Fruit fly (Drosophila melanogaster) whole organism, embryonic: ENCODE results near the gene CIA30.

Experiments
- Antp ChIP-seq: fragments of 200-800 bp; sonication (Bioruptor generic); optimal IDR thresholded peaks from 3 replicates; lab custom pipeline; 2016; ENCODE audit warnings: missing biosample characterization, missing genetic modification characterization
- Bgb ChIP-seq: fragments of 200-800 bp; sonication (Bioruptor generic); IDR thresholded peaks from 2 replicates; pipeline ENCODE4 v1.3.6; 2022; ENCODE audit warnings: missing biosample characterization, missing genetic modification characterization; ENCODE audit not compliant: partially characterized antibody
- Blimp-1 ChIP-seq: fragments of 200-800 bp; sonication (Bioruptor generic); optimal IDR thresholded peaks from 3 replicates; lab custom pipeline; 2018; ENCODE audit warnings: missing biosample characterization, missing genetic modification characterization, mild to moderate bottlenecking, moderate library complexity, missing genetic modification reagents
- CG10462 ChIP-seq: fragments of 200-800 bp; sonication (Bioruptor generic); optimal IDR thresholded peaks from 2 replicates; lab custom pipeline; 2016; ENCODE audit warnings: missing biosample characterization, missing genetic modification characterization
- CG10959 ChIP-seq: fragments of 200-800 bp; sonication (Bioruptor generic); IDR thresholded peaks from 2 replicates; pipeline ENCODE4 v1.3.6; 2022; ENCODE audit warnings: missing biosample characterization, missing genetic modification characterization
- CG10979 ChIP-seq: fragments of 200-800 bp; sonication (Bioruptor generic); optimal IDR thresholded peaks from 2 replicates; lab custom pipeline; 2018; ENCODE audit warnings: missing biosample characterization, mild to moderate bottlenecking, missing genetic modification characterization, moderate library complexity
- CG11695 ChIP-seq: fragments of 200-800 bp; sonication (Bioruptor generic); IDR thresholded peaks from 3 replicates; pipeline ENCODE4 v1.3.6; 2022; ENCODE audit warnings: missing biosample characterization, missing genetic modification characterization
- CG11723 ChIP-seq: fragments of 200-800 bp; sonication (Bioruptor generic); optimal IDR thresholded peaks from 2 replicates; lab custom pipeline; 2017; ENCODE audit warnings: missing biosample characterization, mild to moderate bottlenecking, missing genetic modification characterization
- CG12299 ChIP-seq: fragments of 200-800 bp; sonication (Bioruptor generic); optimal IDR thresholded peaks from 2 replicates; lab custom pipeline; 2018; ENCODE audit warnings: missing biosample characterization, mild to moderate bottlenecking, missing genetic modification characterization
- CG15073 ChIP-seq: fragments of 200-800 bp; sonication (Bioruptor generic); optimal IDR thresholded peaks from 2 replicates; lab custom pipeline; 2016; ENCODE audit warnings: missing biosample characterization, missing genetic modification characterization
- CG16779 ChIP-seq: fragments of 200-800 bp; sonication (Bioruptor generic); IDR thresholded peaks from 2 replicates; pipeline ENCODE4 v1.3.6; 2022; ENCODE audit warnings: missing biosample characterization, missing genetic modification characterization
- CG18262 ChIP-seq: fragments of 200-800 bp; optimal IDR thresholded peaks from 3 replicates; lab custom pipeline; 2019; ENCODE audit warnings: missing biosample characterization, mild to moderate bottlenecking, missing genetic modification characterization, moderate library complexity
- CG1832 ChIP-seq: fragments of 200-800 bp; sonication (Bioruptor generic); optimal IDR thresholded peaks from 2 replicates; lab custom pipeline; 2017; ENCODE audit warnings: missing biosample characterization, mild to moderate bottlenecking, missing genetic modification characterization, inconsistent platforms
- CG4360 ChIP-seq: fragments of 200-800 bp; sonication (Bioruptor generic); IDR thresholded peaks from 2 replicates; pipeline ENCODE4 v1.3.6; 2022; ENCODE audit warnings: missing biosample characterization, missing genetic modification characterization
- CG4617 ChIP-seq: fragments of 200-800 bp; sonication (Bioruptor generic); optimal IDR thresholded peaks from 3 replicates; lab custom pipeline; 2016; ENCODE audit warnings: missing biosample characterization, missing genetic modification characterization, borderline replicate concordance
- CG4820 ChIP-seq: fragments of 200-800 bp; sonication (Bioruptor generic); optimal IDR thresholded peaks from 3 replicates; lab custom pipeline; 2016; ENCODE audit warnings: missing biosample characterization, missing genetic modification characterization
- CG6689 ChIP-seq: fragments of 200-800 bp; sonication (Bioruptor generic); IDR thresholded peaks from 2 replicates; pipeline ENCODE4 v1.3.6; 2022; ENCODE audit warnings: missing biosample characterization, missing genetic modification characterization
- CG8089 ChIP-seq: fragments of 200-800 bp; sonication (Bioruptor generic); optimal IDR thresholded peaks from 3 replicates; lab custom pipeline; 2016; ENCODE audit warnings: missing biosample characterization, missing genetic modification characterization
- CG9609 ChIP-seq: fragments of 200-800 bp; sonication (Bioruptor generic); optimal IDR thresholded peaks from 3 replicates; lab custom pipeline; 2016; ENCODE audit warnings: missing biosample characterization, missing genetic modification characterization
- CG9876 ChIP-seq: fragments of 200-800 bp; sonication (Bioruptor generic); optimal IDR thresholded peaks from 2 replicates; lab custom pipeline; 2016; ENCODE audit warnings: missing biosample characterization, missing genetic modification characterization
- CoRest ChIP-seq: fragments of 200-800 bp; sonication (Bioruptor generic); optimal IDR thresholded peaks from 3 replicates; lab custom pipeline; 2018; ENCODE audit warnings: missing biosample characterization, mild to moderate bottlenecking, missing genetic modification characterization, moderate library complexity
- Dad ChIP-seq: fragments of 200-800 bp; sonication (Bioruptor generic); optimal IDR thresholded peaks from 3 replicates; lab custom pipeline; 2016; ENCODE audit warnings: missing biosample characterization, missing genetic modification characterization
- HmgZ ChIP-seq: fragments of 200-800 bp; sonication (Bioruptor generic); optimal IDR thresholded peaks from 2 replicates; lab custom pipeline; 2018; ENCODE audit warnings: missing biosample characterization, mild to moderate bottlenecking, missing genetic modification characterization
- Hr78 ChIP-seq, 2 experiments: fragments of 200-800 bp in 1 of 2; fragments of >200 bp in 1 of 2; sonication (Bioruptor generic) in 1 of 2; optimal IDR thresholded peaks; 2 replicates each; lab custom pipeline; 2017 to 2019; ENCODE audit warnings: missing biosample characterization in 2 of 2, missing genetic modification characterization in 2 of 2, mild to moderate bottlenecking in 1 of 2, moderate library complexity in 1 of 2
- Lim3 ChIP-seq: fragments of 200-800 bp; sonication (Bioruptor generic); IDR thresholded peaks from 2 replicates; pipeline ENCODE4 v1.3.6; 2022; ENCODE audit warnings: missing biosample characterization, missing genetic modification characterization
- Max ChIP-seq: fragments of 200-800 bp; sonication (Bioruptor generic); optimal IDR thresholded peaks from 2 replicates; lab custom pipeline; 2016; ENCODE audit warnings: missing biosample characterization, mild to moderate bottlenecking, missing genetic modification characterization
- NC2α ChIP-seq: fragments of 200-800 bp; sonication (Bioruptor generic); optimal IDR thresholded peaks from 2 replicates; lab custom pipeline; 2016; ENCODE audit warnings: missing biosample characterization, missing genetic modification characterization
- NfI ChIP-seq: fragments of 200-800 bp; sonication (Bioruptor generic); optimal IDR thresholded peaks from 3 replicates; lab custom pipeline; 2018; ENCODE audit warnings: missing biosample characterization, mild to moderate bottlenecking, missing genetic modification characterization, moderate library complexity
- PHDP ChIP-seq: fragments of 200-800 bp; sonication (Bioruptor generic); optimal IDR thresholded peaks from 3 replicates; lab custom pipeline; 2018; ENCODE audit warnings: missing biosample characterization, mild to moderate bottlenecking, missing genetic modification characterization, moderate library complexity
- Scr ChIP-seq: fragments of 200-800 bp; sonication (Bioruptor generic); IDR thresholded peaks from 2 replicates; pipeline ENCODE4 v1.3.6; 2022; ENCODE audit warnings: missing biosample characterization, missing genetic modification characterization; ENCODE audit not compliant: partially characterized antibody
- Sry-δ ChIP-seq: fragments of 200-800 bp; sonication (Bioruptor generic); optimal IDR thresholded peaks from 2 replicates; lab custom pipeline; 2016; ENCODE audit warnings: missing biosample characterization, missing genetic modification characterization
- Xbp1 ChIP-seq: fragments of 200-800 bp; sonication (Bioruptor generic); optimal IDR thresholded peaks from 3 replicates; lab custom pipeline; 2016; ENCODE audit warnings: missing biosample characterization, mild to moderate bottlenecking, missing genetic modification characterization
- ci ChIP-seq: fragments of 200-800 bp; sonication (Bioruptor generic); IDR thresholded peaks from 3 replicates; pipeline ENCODE4 v1.3.6; 2022; ENCODE audit warnings: missing biosample characterization, missing genetic modification characterization
- grn ChIP-seq: fragments of 200-800 bp; sonication (Bioruptor generic); optimal IDR thresholded peaks from 3 replicates; lab custom pipeline; 2017; ENCODE audit warnings: missing biosample characterization, missing genetic modification characterization
- hbn ChIP-seq: fragments of 200-800 bp; sonication (Bioruptor generic); IDR thresholded peaks from 2 replicates; pipeline ENCODE4 v1.3.6; 2022; ENCODE audit warnings: missing biosample characterization, missing genetic modification characterization; ENCODE audit not compliant: partially characterized antibody
- her ChIP-seq: fragments of 200-800 bp; sonication (Bioruptor generic); optimal IDR thresholded peaks from 2 replicates; lab custom pipeline; 2016; ENCODE audit warnings: missing biosample characterization, missing genetic modification characterization
- jing ChIP-seq: fragments of 200-800 bp; sonication (Bioruptor generic); optimal IDR thresholded peaks from 2 replicates; lab custom pipeline; 2018; ENCODE audit warnings: missing biosample characterization, mild to moderate bottlenecking, missing genetic modification characterization
- ken ChIP-seq: fragments of 200-800 bp; sonication (Bioruptor generic); IDR thresholded peaks from 3 replicates; pipeline ENCODE4 v1.3.6; 2022; ENCODE audit warnings: missing biosample characterization, missing genetic modification characterization
- lab ChIP-seq: fragments of 200-800 bp; sonication (Bioruptor generic); optimal IDR thresholded peaks from 3 replicates; lab custom pipeline; 2017; ENCODE audit warnings: missing biosample characterization, missing genetic modification characterization, mild to moderate bottlenecking, moderate library complexity, missing genetic modification reagents
- org-1 ChIP-seq: fragments of 200-800 bp; sonication (Bioruptor generic); optimal IDR thresholded peaks from 2 replicates; lab custom pipeline; 2017; ENCODE audit warnings: missing biosample characterization, missing genetic modification characterization
- pum ChIP-seq: fragments of 200-800 bp; sonication (Bioruptor generic); optimal IDR thresholded peaks from 2 replicates; lab custom pipeline; 2016; ENCODE audit warnings: missing biosample characterization, missing genetic modification characterization
- ranshi ChIP-seq: fragments of 200-800 bp; sonication (Bioruptor generic); IDR thresholded peaks from 2 replicates; pipeline ENCODE4 v1.3.6; 2022; ENCODE audit warnings: missing biosample characterization, missing genetic modification characterization
- rib ChIP-seq: fragments of 200-800 bp; sonication (Bioruptor generic); IDR thresholded peaks from 2 replicates; pipeline ENCODE4 v1.3.6; 2022; ENCODE audit warnings: missing biosample characterization, missing genetic modification characterization
- sd ChIP-seq: fragments of 200-800 bp; sonication (Bioruptor generic); optimal IDR thresholded peaks from 3 replicates; lab custom pipeline; 2018; ENCODE audit warnings: missing biosample characterization, mild to moderate bottlenecking, missing genetic modification characterization, moderate library complexity
- trh ChIP-seq: fragments of 200-800 bp; sonication (Bioruptor generic); optimal IDR thresholded peaks from 2 replicates; lab custom pipeline; 2016; ENCODE audit warnings: missing biosample characterization, missing genetic modification characterization

CIA30 gene

DNA sequence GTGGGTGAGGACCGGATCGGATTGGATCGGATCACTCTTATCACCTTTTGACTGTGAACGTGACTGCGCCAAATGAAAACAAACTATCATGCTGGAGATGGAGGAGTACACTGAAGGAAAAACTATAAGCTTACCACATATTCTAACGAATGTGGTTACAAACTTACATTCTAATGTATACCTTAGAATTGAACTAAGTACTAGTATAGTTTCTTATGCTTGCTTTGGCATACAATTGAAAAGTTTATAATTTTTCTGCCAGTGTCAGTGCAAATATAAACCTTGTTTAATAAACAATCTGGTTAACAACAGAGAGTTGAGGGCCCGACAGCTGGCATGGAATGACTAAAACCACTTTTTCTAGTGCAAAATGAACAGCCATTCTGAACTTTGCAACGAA is 19.2 kb upstream of the CIA30 start (continued):
- peak; percentile 41 for TF ChIP-seq jing (GFP tag; lab: Kevin White, UChicago)
- no peak for TF ChIP-seq grn (GFP tag; lab: Kevin White, UChicago)
- TF ChIP-seq CG1832 (GFP tag; lab: Kevin White, UChicago) = no peak
- peak; percentile 26; the same call in 1 of the 2 replicates for TF ChIP-seq ranshi (GFP tag; lab: Robert Waterston, UW)
- no peak for TF ChIP-seq Lim3 (GFP tag; lab: Robert Waterston, UW)
- no peak for TF ChIP-seq trh (GFP tag; lab: Kevin White, UChicago)
- no peak for TF ChIP-seq Dad
- no peak for TF ChIP-seq CG11723 (GFP tag; lab: Kevin White, UChicago)
- TF ChIP-seq org-1 (GFP tag; lab: Kevin White, UChicago) = no peak
- TF ChIP-seq CG9876 (GFP tag; lab: Kevin White, UChicago) = no peak
- no peak for TF ChIP-seq her (GFP tag; lab: Kevin White, UChicago)
- TF ChIP-seq CG8089 (GFP tag; lab: Kevin White, UChicago) = no peak
- no peak for TF ChIP-seq CG12299 (tag; lab: Kevin White, UChicago)
- TF ChIP-seq CG4820 (GFP tag; lab: Kevin White, UChicago) = peak; percentile 47
- TF ChIP-seq CoRest (tag; lab: Kevin White, UChicago) = peak; percentile 6
- no peak for TF ChIP-seq rib (GFP tag; lab: Robert Waterston, UW)
- no peak for TF ChIP-seq ken
- TF ChIP-seq CG18262 = peak; percentile 5
- TF ChIP-seq CG11695 = no peak
- no peak for TF ChIP-seq hbn
- TF ChIP-seq Antp (GFP tag; lab: Kevin White, UChicago) = peak; percentile 13
- TF ChIP-seq CG4617 = no peak
- peak; percentile 43 for TF ChIP-seq Blimp-1 (GFP tag; lab: Kevin White, UChicago)
- peak; percentile 30 for TF ChIP-seq PHDP (tag; lab: Kevin White, UChicago)
- TF ChIP-seq lab (GFP tag; lab: Kevin White, UChicago) = peak; percentile 7
- no peak for TF ChIP-seq Bgb (GFP tag; lab: Robert Waterston, UW)
- TF ChIP-seq Hr78 (GFP tag; optimal IDR thresholded peaks at IDR 0.05; lab: Kevin White, UChicago) = peak in 1 of 2 experiments; percentile 31
- TF ChIP-seq NfI = no peak
- no peak for TF ChIP-seq Max (GFP tag; lab: Kevin White, UChicago)
- TF ChIP-seq CG9609 (GFP tag; lab: Kevin White, UChicago) = no peak
- TF ChIP-seq sd (tag; lab: Kevin White, UChicago) = no peak
- TF ChIP-seq HmgZ (tag; lab: Kevin White, UChicago) = no peak
- TF ChIP-seq CG16779 (GFP tag; lab: Robert Waterston, UW) = no peak
- TF ChIP-seq NC2α (GFP tag; lab: Kevin White, UChicago) = no peak
- TF ChIP-seq Xbp1 = peak; percentile 29
- no peak for TF ChIP-seq CG10979 (tag; lab: Kevin White, UChicago)
- TF ChIP-seq CG10959 = no peak

DNA sequence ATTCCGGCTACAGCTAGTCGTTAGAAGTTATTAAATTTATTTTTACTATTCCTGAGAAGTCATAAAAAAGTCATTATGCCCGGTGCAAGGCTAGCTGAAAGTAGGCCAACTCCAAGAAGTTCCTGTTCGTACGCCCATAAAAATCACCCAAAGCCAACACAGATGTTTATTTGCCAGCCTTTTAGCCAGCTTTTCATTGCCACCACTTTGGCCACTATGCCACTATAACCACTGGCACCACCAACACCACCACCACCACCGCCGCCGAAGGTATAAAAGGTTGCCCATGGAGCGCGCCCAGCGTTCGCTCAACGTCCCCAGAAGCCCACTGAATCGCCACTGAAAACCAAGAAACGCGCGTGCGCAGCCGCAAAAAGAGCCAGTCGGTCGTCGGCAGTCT is 18.4 kb upstream of the CIA30 start, which contains the start of gene CG15506:
TSS of gene CG15506 (plus strand) at position 301 of the 400 bp plus-strand sequence.
- TF ChIP-seq CG15073 (GFP tag; lab: Kevin White, UChicago) (no peak), ci (GFP tag; lab: Robert Waterston, UW) (peak; percentile 18; the same call in 1 of the 3 replicates), CG10462 (GFP tag; lab: Kevin White, UChicago) (no peak), CG6689 (GFP tag; lab: Robert Waterston, UW) (no peak), Sry-δ (GFP tag; lab: Kevin White, UChicago) (no peak), ken (peak; percentile 24; the same call in 1 of the 3 replicates), Scr (GFP tag; lab: Robert Waterston, UW) (no peak), CG4360 (GFP tag; lab: Robert Waterston, UW) (no peak), pum (GFP tag; lab: Kevin White, UChicago) (no peak)
